Worm (Caenorhabditis elegans) whole organism, L1 larva: ENCODE measurements around the gene Y46G5A.8.

Experiments
- aha-1 ChIP-seq: fragments of 150-350 bp; optimal IDR thresholded peaks from 2 replicates; lab custom pipeline; 2014; ENCODE audit warnings: missing biosample characterization, missing genetic modification characterization
- blmp-1 ChIP-seq: fragments of 150-350 bp; optimal IDR thresholded peaks from 2 replicates; lab custom pipeline; 2014; ENCODE audit warnings: missing biosample characterization, missing genetic modification characterization
- efl-3 ChIP-seq: fragments of 200-800 bp; sonication (Bioruptor generic); optimal IDR thresholded peaks from 2 replicates; lab custom pipeline; 2018; ENCODE audit warnings: mild to moderate bottlenecking, missing genetic modification characterization, missing compliant biosample characterization
- lir-3 ChIP-seq: sonication (generic microtip); optimal IDR thresholded peaks from 2 replicates; lab custom pipeline; 2016; ENCODE audit warnings: mild to moderate bottlenecking, missing genetic modification characterization, moderate library complexity, missing compliant biosample characterization; ENCODE audit not compliant: poor library complexity
- snpc-4 ChIP-seq: fragments of 150-350 bp; optimal IDR thresholded peaks from 2 replicates; lab custom pipeline; 2014; ENCODE audit warnings: missing biosample characterization, missing genetic modification characterization
- sox-4 ChIP-seq: sonication (generic microtip); optimal IDR thresholded peaks from 2 replicates; lab custom pipeline; 2016; ENCODE audit warnings: missing genetic modification characterization, missing compliant biosample characterization

DNA sequence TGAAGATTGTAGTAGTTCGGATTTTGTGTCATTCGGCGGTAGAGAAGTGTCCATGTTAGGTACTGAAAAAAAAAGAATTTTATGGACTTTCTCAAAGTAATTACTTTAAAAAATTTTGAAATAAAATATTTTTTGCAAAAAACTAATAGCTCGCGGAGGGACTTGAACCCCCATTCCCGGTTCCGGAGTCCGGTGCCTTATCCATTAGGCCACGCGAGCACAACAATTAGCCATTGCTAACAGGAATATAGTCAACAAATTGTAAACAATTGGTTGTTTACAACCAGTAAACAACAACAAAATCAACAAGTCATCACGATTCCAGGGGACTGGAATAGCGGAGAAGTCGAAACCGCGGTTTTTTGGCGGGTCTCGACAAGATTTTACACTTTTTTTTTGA, 27.5 kb upstream of the Y46G5A.8 start:
- TF ChIP-seq lir-3 (tag; lab: Kevin White, UChicago) (no peak), snpc-4 (no peak), efl-3 (GFP tag; lab: Kevin White, UChicago) (no peak), blmp-1 (tag; lab: Kevin White, UChicago) (no peak), sox-4 (tag; lab: Kevin White, UChicago) (no peak), aha-1 (tag; lab: Kevin White, UChicago) (no peak)
